Worm (Caenorhabditis elegans): ENCODE results near the gene F21A3.2.
A peak's percentile ranks its signal among the peaks of the same experiment; 100 is the strongest.

Gene F21A3.2

DNA sequence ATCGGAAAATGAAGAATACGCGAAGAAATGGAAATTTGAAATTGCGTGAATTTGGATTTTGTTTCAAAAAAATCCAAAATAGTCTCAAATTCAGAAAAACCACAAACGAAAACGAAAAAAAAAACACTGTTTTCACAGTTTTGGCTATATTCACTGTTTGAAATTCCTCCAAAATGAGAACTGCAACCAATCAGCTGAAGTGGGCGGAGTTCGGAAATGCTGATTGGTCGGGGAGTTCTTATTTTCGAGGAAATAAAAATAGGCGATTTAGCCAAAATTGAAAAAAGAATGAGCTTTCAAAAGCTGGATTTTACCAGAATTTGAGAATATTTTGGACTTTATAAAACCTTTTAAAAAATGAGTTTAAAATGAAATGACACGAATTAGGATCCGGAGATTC, 11.1 kb upstream of the F21A3.2 start, which contains the start of gene glb-14:
glb-14 (minus strand) TSS at position 97 of the 400 bp plus-strand sequence.
- TF ChIP-seq ceh-9 (tag; optimal IDR thresholded peaks at IDR 0.05) = no peak
- TF ChIP-seq fkh-2 (tag; optimal IDR thresholded peaks at IDR 0.05) = no peak
- peak; percentile 80 for TF ChIP-seq nfya-1 (tag; optimal IDR thresholded peaks at IDR 0.05; ENCODE audit: insufficient read depth)

- no peak for TF ChIP-seq lin-15B (tag; optimal IDR thresholded peaks at IDR 0.05)
- TF ChIP-seq nhr-237 (tag; optimal IDR thresholded peaks at IDR 0.05) = no peak
- TF ChIP-seq nhr-76 (tag; optimal IDR thresholded peaks at IDR 0.05) = no peak
- no peak for TF ChIP-seq nhr-12 (tag; optimal IDR thresholded peaks at IDR 0.05)
- no peak for TF ChIP-seq ZK546.5 (tag; optimal IDR thresholded peaks at IDR 0.05)
- no peak for TF ChIP-seq sea-2 (GFP tag; optimal IDR thresholded peaks at IDR 0.05)
- no peak for TF ChIP-seq mml-1 (tag; optimal IDR thresholded peaks at IDR 0.05)
- no peak for TF ChIP-seq jun-1 (tag; optimal IDR thresholded peaks at IDR 0.05)
- TF ChIP-seq ztf-11 (tag; optimal IDR thresholded peaks at IDR 0.05) = no peak
- no peak for TF ChIP-seq nhr-43 (tag; optimal IDR thresholded peaks at IDR 0.05; ENCODE audit: poor library complexity, severe bottlenecking)
- no peak for TF ChIP-seq nhr-23 (tag; optimal IDR thresholded peaks at IDR 0.05)
- TF ChIP-seq nhr-67 (tag; optimal IDR thresholded peaks at IDR 0.05) = no peak
Observed at ce11 chrV:15543252-15543651, 9.5 kb upstream of the F21A3.2 start.

DNA sequence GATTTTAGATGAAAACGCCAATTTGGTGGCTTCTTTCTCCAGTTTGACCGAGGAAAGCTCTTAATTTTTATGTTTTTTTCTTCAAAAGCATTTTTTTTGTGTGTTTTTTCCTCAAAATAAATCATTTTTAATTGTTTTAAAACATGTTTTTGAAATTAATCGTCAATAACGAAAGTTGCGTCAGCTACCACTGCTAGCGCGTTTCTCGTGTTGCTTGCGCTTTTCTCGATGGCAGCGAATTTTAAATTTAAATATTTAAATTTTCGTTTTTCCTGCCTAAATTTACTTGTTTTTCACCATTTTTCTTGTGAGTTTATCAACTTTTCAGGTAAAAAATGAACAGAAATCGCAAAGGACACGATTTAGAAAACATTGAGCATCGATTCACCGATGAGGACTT, 4.2 kb upstream of the F21A3.2 start, which contains the start of gene prde-1:
prde-1 (plus strand) TSS at position 322 of the 400 bp plus-strand sequence.
- no peak for TF ChIP-seq lin-39 (tag; optimal IDR thresholded peaks at IDR 0.05)
- no peak for TF ChIP-seq nhr-11 (tag; optimal IDR thresholded peaks at IDR 0.05)
- no peak for TF ChIP-seq ama-1 (optimal IDR thresholded peaks at IDR 0.05)
- no peak for TF ChIP-seq egl-27 (tag; optimal IDR thresholded peaks at IDR 0.05)
- TF ChIP-seq egl-5 (tag; optimal IDR thresholded peaks at IDR 0.05) = no peak
- no peak for TF ChIP-seq elt-2 (tag; optimal IDR thresholded peaks at IDR 0.05)
- no peak for TF ChIP-seq ztf-4 (tag; optimal IDR thresholded peaks at IDR 0.05)
- TF ChIP-seq daf-12 (tag; optimal IDR thresholded peaks at IDR 0.05) = no peak
- no peak for TF ChIP-seq pha-4 (tag; optimal IDR thresholded peaks at IDR 0.05)
- TF ChIP-seq lin-15B (tag; optimal IDR thresholded peaks at IDR 0.05) = no peak

- no peak for TF ChIP-seq nhr-23 (tag; optimal IDR thresholded peaks at IDR 0.05)
- no peak for TF ChIP-seq aly-2 (tag; optimal IDR thresholded peaks at IDR 0.05)
- no peak for TF ChIP-seq nfya-1 (tag; optimal IDR thresholded peaks at IDR 0.05; ENCODE audit: insufficient read depth)
- TF ChIP-seq mml-1 (tag; optimal IDR thresholded peaks at IDR 0.05) = no peak
- no peak for TF ChIP-seq ama-1 (optimal IDR thresholded peaks at IDR 0.05)
- TF ChIP-seq ceh-9 (tag; optimal IDR thresholded peaks at IDR 0.05) = no peak
- no peak for TF ChIP-seq skn-1 (tag; optimal IDR thresholded peaks at IDR 0.05)
- TF ChIP-seq egl-5 (tag; optimal IDR thresholded peaks at IDR 0.05) = no peak
- TF ChIP-seq daf-12 (tag; optimal IDR thresholded peaks at IDR 0.05) = no peak
- TF ChIP-seq pqm-1 (tag; optimal IDR thresholded peaks at IDR 0.05) = no peak
- TF ChIP-seq elt-1 (tag; optimal IDR thresholded peaks at IDR 0.05) = no peak
- TF ChIP-seq nhr-28 (tag; optimal IDR thresholded peaks at IDR 0.05) = no peak
- TF ChIP-seq R02D3.7 (tag; optimal IDR thresholded peaks at IDR 0.05) = no peak
- TF ChIP-seq fkh-10 (GFP tag; optimal IDR thresholded peaks at IDR 0.05) = no peak
- TF ChIP-seq lsy-12 (tag; optimal IDR thresholded peaks at IDR 0.05) = no peak
- TF ChIP-seq nhr-67 (tag; optimal IDR thresholded peaks at IDR 0.05) = no peak
- no peak for TF ChIP-seq nhr-43 (tag; optimal IDR thresholded peaks at IDR 0.05; ENCODE audit: poor library complexity, severe bottlenecking)
- TF ChIP-seq fkh-2 (tag; optimal IDR thresholded peaks at IDR 0.05) = no peak
Observed at ce11 chrV:15536320-15536719, 2.6 kb upstream of the F21A3.2 start, which contains the start of gene F21A3.4. Gene F21A3.4 (plus strand): TSS chrV:15536620.

DNA sequence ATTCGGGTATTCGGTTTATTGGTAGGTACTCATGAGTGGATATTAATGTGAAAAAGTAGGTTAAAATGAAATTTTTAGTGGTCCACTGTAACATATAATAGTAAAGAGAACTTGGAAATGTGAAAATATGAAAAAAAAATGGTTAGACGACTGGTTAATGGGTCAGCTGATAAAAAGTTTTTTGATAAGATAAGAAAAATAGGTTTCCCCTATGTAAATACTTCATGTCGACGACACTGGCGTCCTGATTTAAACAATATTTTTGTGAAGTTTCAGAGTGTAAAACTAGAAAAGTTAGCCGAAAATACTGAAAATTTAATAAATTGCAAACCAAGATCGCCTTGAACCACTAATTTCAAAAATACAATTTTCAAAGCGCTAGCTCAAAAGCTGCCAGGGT, 668 bp downstream of the F21A3.2 start, which contains the start of gene F21A3.11:
F21A3.11 (minus strand) TSS at position 117 of the 400 bp plus-strand sequence.
- TF ChIP-seq pha-4 (tag; optimal IDR thresholded peaks at IDR 0.05) = peak; percentile 54
- TF ChIP-seq pqm-1 (tag; optimal IDR thresholded peaks at IDR 0.05) = peak; percentile 31
- TF ChIP-seq ama-1 (optimal IDR thresholded peaks at IDR 0.05) = no peak
- peak; percentile 73 for TF ChIP-seq elt-2 (tag; optimal IDR thresholded peaks at IDR 0.05)
- TF ChIP-seq ztf-11 (tag; optimal IDR thresholded peaks at IDR 0.05) = no peak
- TF ChIP-seq eor-1 (tag; optimal IDR thresholded peaks at IDR 0.05) = no peak
- TF ChIP-seq ztf-4 (tag; optimal IDR thresholded peaks at IDR 0.05) = no peak
- no peak for TF ChIP-seq snpc-4 (tag; optimal IDR thresholded peaks at IDR 0.05)
- TF ChIP-seq egl-5 (tag; optimal IDR thresholded peaks at IDR 0.05) = no peak
- no peak for TF ChIP-seq unc-39 (tag; optimal IDR thresholded peaks at IDR 0.05)

Data from whole organism, L3 larva.